Worm (Caenorhabditis elegans) whole organism, early embryonic: Measurements from ENCODE around the gene tre-3.

ENCODE experiments used
- B0310.2 ChIP-seq: sonication (generic microtip); optimal IDR thresholded peaks from 2 replicates; lab custom pipeline; 2016; ENCODE audit warnings: mild to moderate bottlenecking, missing genetic modification characterization, missing compliant biosample characterization
- F13C5.2 ChIP-seq: sonication (generic microtip); optimal IDR thresholded peaks from 2 replicates; lab custom pipeline; 2017; ENCODE audit warnings: mild to moderate bottlenecking, missing genetic modification characterization, inconsistent platforms, missing compliant biosample characterization
- aly-1 ChIP-seq: sonication (generic microtip); optimal IDR thresholded peaks from 2 replicates; lab custom pipeline; 2016; ENCODE audit warnings: missing genetic modification characterization, missing compliant biosample characterization
- ama-1 ChIP-seq: fragments of 150-350 bp; optimal IDR thresholded peaks from 2 replicates; lab custom pipeline; 2014
- ceh-13 ChIP-seq: fragments of 200-800 bp; sonication (Bioruptor generic); optimal IDR thresholded peaks from 2 replicates; lab custom pipeline; 2018; ENCODE audit warnings: mild to moderate bottlenecking, missing genetic modification characterization, missing compliant biosample characterization
- ceh-36 ChIP-seq: sonication (generic microtip); optimal IDR thresholded peaks from 2 replicates; lab custom pipeline; 2016; ENCODE audit warnings: missing genetic modification characterization, inconsistent platforms, missing compliant biosample characterization
- ets-7 ChIP-seq: sonication (generic microtip); optimal IDR thresholded peaks from 2 replicates; lab custom pipeline; 2016; ENCODE audit warnings: missing genotype, missing genetic modification characterization, missing compliant biosample characterization
- flt-1 ChIP-seq: fragments of 200-800 bp; sonication (Bioruptor generic); IDR thresholded peaks from 2 replicates; pipeline ENCODE4 v1.3.6; 2022; ENCODE audit warnings: missing genetic modification characterization, missing compliant biosample characterization
- hmbx-1 ChIP-seq: sonication (generic microtip); optimal IDR thresholded peaks from 2 replicates; lab custom pipeline; 2016; ENCODE audit warnings: mild to moderate bottlenecking, missing genetic modification characterization, missing compliant biosample characterization
- hmg-4 ChIP-seq: fragments of 200-800 bp; sonication (Bioruptor generic); optimal IDR thresholded peaks from 2 replicates; lab custom pipeline; 2018; ENCODE audit warnings: mild to moderate bottlenecking, missing genetic modification characterization, missing compliant biosample characterization
- hnd-1 ChIP-seq: sonication (generic microtip); optimal IDR thresholded peaks from 2 replicates; lab custom pipeline; 2016; ENCODE audit warnings: missing genetic modification characterization, missing compliant biosample characterization
- pes-1 ChIP-seq: fragments of 200-800 bp; sonication (Bioruptor generic); IDR thresholded peaks from 2 replicates; pipeline ENCODE4 v1.3.6; 2022; ENCODE audit warnings: missing genetic modification reagents, missing genetic modification characterization, missing compliant biosample characterization
- scrt-1 ChIP-seq: fragments of 200-800 bp; sonication (Bioruptor generic); IDR thresholded peaks from 2 replicates; pipeline ENCODE4 v1.3.6; 2022; ENCODE audit warnings: missing genetic modification characterization, missing compliant biosample characterization
- sea-1 ChIP-seq: fragments of 200-800 bp; sonication (Bioruptor generic); conservative IDR thresholded peaks from 2 replicates; pipeline ENCODE4 v1.3.6; 2022; ENCODE audit warnings: missing genetic modification characterization, missing compliant biosample characterization
- tbx-11 ChIP-seq: fragments of 200-800 bp; sonication (Bioruptor generic); IDR thresholded peaks from 2 replicates; pipeline ENCODE4 v1.3.6; 2022; ENCODE audit warnings: missing genetic modification characterization, missing compliant biosample characterization
- tbx-37 ChIP-seq: fragments of 200-800 bp; sonication (Bioruptor generic); conservative IDR thresholded peaks from 2 replicates; pipeline ENCODE4 v1.3.6; 2022; ENCODE audit warnings: missing genetic modification reagents, missing genetic modification characterization, missing compliant biosample characterization
- tra-4 ChIP-seq: sonication (generic microtip); optimal IDR thresholded peaks from 2 replicates; lab custom pipeline; 2017; ENCODE audit warnings: missing genetic modification characterization, missing compliant biosample characterization

Gene tre-3

DNA sequence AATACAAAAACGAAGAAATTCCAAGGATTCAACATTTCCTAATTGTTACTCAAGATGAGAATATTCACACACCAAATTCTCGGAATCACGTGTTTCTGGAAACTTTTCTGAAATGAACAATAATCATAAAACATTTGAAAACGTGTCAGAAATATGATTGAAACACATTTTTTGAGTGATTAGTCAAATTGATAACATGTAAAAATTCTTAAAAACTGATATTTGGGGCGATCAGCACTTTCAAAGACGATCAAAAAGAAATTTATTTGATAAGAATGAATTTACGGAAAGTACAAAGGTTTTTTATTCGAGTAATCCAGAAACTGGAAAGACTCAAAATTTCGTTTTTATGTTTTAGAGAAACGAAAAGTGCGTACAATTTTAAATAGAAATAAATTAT, at the start of gene tre-3:
TSS of gene tre-3 (minus strand) at position 107 of the 400 bp plus-strand sequence.
- no peak for TF ChIP-seq ets-7 (tag; lab: Kevin White, UChicago)
- TF ChIP-seq hmg-4, result no peak
- TF ChIP-seq tbx-37, result no peak
- TF ChIP-seq tra-4 (tag; lab: Kevin White, UChicago), result no peak
- no peak for TF ChIP-seq ceh-36 (tag; lab: Kevin White, UChicago)
- no peak for TF ChIP-seq F13C5.2 (tag; lab: Kevin White, UChicago)
- TF ChIP-seq aly-1 (tag; lab: Kevin White, UChicago), result no peak
- no peak for TF ChIP-seq ceh-13 (GFP tag; lab: Kevin White, UChicago)
- TF ChIP-seq sea-1, result no peak
- no peak for TF ChIP-seq pes-1
- no peak for TF ChIP-seq hmbx-1
- TF ChIP-seq hnd-1 (tag; lab: Kevin White, UChicago), result no peak
- TF ChIP-seq tbx-11 (GFP tag; lab: Robert Waterston, UW), result no peak
- no peak for TF ChIP-seq scrt-1 (GFP tag; lab: Robert Waterston, UW)
- TF ChIP-seq B0310.2 (tag; lab: Kevin White, UChicago), result no peak
- no peak for TF ChIP-seq flt-1
- no peak for TF ChIP-seq ama-1 (lab: Kevin White, UChicago)

DNA sequence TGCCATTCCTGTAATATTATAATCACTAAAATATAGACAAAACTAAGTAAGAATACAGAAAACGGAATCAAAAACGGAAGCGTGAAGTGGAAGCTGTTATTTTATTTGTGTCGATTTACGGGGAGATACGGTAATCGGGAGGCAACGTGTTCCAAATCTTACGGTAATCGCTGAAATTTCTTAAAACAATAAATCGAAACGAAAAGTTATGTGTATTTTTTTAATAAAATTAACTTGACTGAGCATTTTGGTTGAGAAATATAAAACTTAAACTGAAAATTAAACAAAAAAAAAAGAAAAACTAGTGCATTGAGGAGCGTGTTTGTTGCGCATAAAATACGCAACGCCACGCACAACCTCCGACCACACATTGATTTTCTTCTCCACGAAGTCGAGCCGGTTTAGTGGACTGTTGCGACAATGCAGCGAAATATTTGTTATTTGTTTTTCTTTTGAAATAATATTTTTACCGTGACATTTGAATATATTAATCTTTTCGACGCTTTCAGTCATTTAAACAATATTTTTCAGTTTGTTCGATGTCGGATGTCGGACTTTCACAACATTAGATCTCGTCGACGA, 48.8 kb upstream of the tre-3 start, which contains the start of the genes F55A11.1 and syx-5:
TSS of gene F55A11.1 (minus strand) at position 13 of the 582 bp plus-strand sequence.
TSS of gene syx-5 (plus strand) at position 532 of the 582 bp plus-strand sequence.
- TF ChIP-seq F13C5.2 (tag; lab: Kevin White, UChicago) (peak; percentile 64), hmg-4 (no peak)

- TF ChIP-seq tbx-11 (GFP tag; lab: Robert Waterston, UW) (no peak), hnd-1 (tag; lab: Kevin White, UChicago) (no peak), hmg-4 (no peak), sea-1 (no peak), B0310.2 (tag; lab: Kevin White, UChicago) (no peak), ets-7 (tag; lab: Kevin White, UChicago) (no peak), ama-1 (lab: Kevin White, UChicago) (no peak)
Observed at ce11 chrV:11762863-11763262, 47.2 kb upstream of the tre-3 start, which contains the start of gene T04F3.4. T04F3.4 (minus strand) TSS chrV:11763049.

- TF ChIP-seq scrt-1 (GFP tag; lab: Robert Waterston, UW), result no peak
- TF ChIP-seq aly-1 (tag; lab: Kevin White, UChicago), result no peak
- no peak for TF ChIP-seq F13C5.2 (tag; lab: Kevin White, UChicago)
- TF ChIP-seq pes-1, result no peak
- no peak for TF ChIP-seq B0310.2 (tag; lab: Kevin White, UChicago)
- no peak for TF ChIP-seq hmg-4
- no peak for TF ChIP-seq tbx-11 (GFP tag; lab: Robert Waterston, UW)
- no peak for TF ChIP-seq hnd-1 (tag; lab: Kevin White, UChicago)
- no peak for TF ChIP-seq flt-1
- no peak for TF ChIP-seq ceh-36 (tag; lab: Kevin White, UChicago)
- TF ChIP-seq ama-1 (lab: Kevin White, UChicago), result no peak
- TF ChIP-seq ceh-13 (GFP tag; lab: Kevin White, UChicago), result no peak
- TF ChIP-seq tra-4 (tag; lab: Kevin White, UChicago), result no peak
- no peak for TF ChIP-seq ets-7 (tag; lab: Kevin White, UChicago)
Observed at ce11 chrV:11760371-11760770, 44.7 kb upstream of the tre-3 start, which contains the start of gene T04F3.5. T04F3.5 (plus strand) TSS chrV:11760671.

- TF ChIP-seq tbx-37, result no peak
- no peak for TF ChIP-seq pes-1
- TF ChIP-seq flt-1, result no peak
- TF ChIP-seq ama-1 (lab: Kevin White, UChicago), result no peak
- TF ChIP-seq hnd-1 (tag; lab: Kevin White, UChicago), result no peak
Observed at ce11 chrV:11758635-11759034, 42.9 kb upstream of the tre-3 start, which contains the start of gene T04F3.3. T04F3.3 (plus strand) TSS chrV:11758935.

DNA sequence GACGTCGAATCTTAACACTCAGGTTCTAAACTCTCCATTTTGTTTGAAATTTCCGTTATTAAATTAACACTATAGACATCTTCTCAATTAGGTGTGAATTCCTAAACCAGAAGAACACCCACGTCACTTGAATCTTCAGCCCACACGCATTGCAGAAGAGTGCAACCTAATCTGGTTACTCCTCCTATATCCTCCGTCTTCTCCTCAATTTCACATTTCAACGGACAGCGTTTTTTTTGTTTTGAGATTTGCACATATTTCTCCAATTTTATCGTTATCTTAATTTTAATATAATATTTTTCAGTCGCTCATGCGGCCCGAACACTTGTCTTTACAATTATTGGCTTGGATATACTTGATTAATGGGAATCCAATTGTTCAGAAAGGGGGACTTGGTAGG, 41.7 kb upstream of the tre-3 start, which contains the start of gene smoc-1:
TSS of gene smoc-1 (plus strand) at position 301 of the 400 bp plus-strand sequence.
- no peak for TF ChIP-seq tbx-37
- TF ChIP-seq B0310.2 (tag; lab: Kevin White, UChicago), result no peak
- no peak for TF ChIP-seq aly-1 (tag; lab: Kevin White, UChicago)
- no peak for TF ChIP-seq ets-7 (tag; lab: Kevin White, UChicago)
- no peak for TF ChIP-seq hnd-1 (tag; lab: Kevin White, UChicago)
- no peak for TF ChIP-seq tra-4 (tag; lab: Kevin White, UChicago)
- no peak for TF ChIP-seq ceh-13 (GFP tag; lab: Kevin White, UChicago)
- no peak for TF ChIP-seq F13C5.2 (tag; lab: Kevin White, UChicago)

DNA sequence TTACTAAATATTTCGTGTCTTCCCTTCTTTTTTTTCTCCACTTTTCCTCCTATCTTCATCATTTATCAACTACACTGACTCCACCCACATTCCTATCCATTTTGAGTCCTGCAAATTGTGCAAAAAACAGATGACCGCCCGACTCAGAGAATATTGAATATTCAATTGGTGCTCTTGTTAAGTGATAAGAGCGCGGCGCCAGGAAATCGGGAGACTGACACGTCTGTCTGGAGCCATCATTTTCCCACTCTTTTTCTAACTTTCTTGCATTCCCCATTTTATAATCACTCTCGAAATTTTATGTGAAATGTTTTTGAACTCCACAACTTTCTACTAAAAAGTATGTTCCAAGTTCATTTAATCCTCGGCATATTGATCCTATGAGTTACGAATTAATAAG, 40.1 kb upstream of the tre-3 start:
- TF ChIP-seq scrt-1 (GFP tag; lab: Robert Waterston, UW), result no peak
- no peak for TF ChIP-seq tra-4 (tag; lab: Kevin White, UChicago)
- TF ChIP-seq hmbx-1, result no peak
- no peak for TF ChIP-seq F13C5.2 (tag; lab: Kevin White, UChicago)

ce11 chrV:11751480-11751879, 35.8 kb upstream of the tre-3 start:
- TF ChIP-seq tbx-11 (GFP tag; lab: Robert Waterston, UW) (no peak), scrt-1 (GFP tag; lab: Robert Waterston, UW) (no peak), B0310.2 (tag; lab: Kevin White, UChicago) (no peak), F13C5.2 (tag; lab: Kevin White, UChicago) (no peak), sea-1 (no peak), ceh-36 (tag; lab: Kevin White, UChicago) (no peak)
